Worm (Caenorhabditis elegans): ENCODE data around the gene dpy-26.

dpy-26 gene

ce11 chrIV:12404137-12404536 lies 47.0 kb downstream of the dpy-26 start, which contains the start of gene gex-3 (continued):
- TF ChIP-seq dmd-6 (GFP tag; IDR thresholded peaks at IDR 0.05): peak; percentile 30; the same call in 1 of the 2 replicates
- TF ChIP-seq F26F4.8 (GFP tag; conservative IDR thresholded peaks at IDR 0.05): no peak
- TF ChIP-seq cey-2 (tag; optimal IDR thresholded peaks at IDR 0.05; ENCODE audit: borderline replicate concordance, insufficient read depth): no peak
- TF ChIP-seq Y105C5A.15 (GFP tag; IDR thresholded peaks at IDR 0.05): no peak
- TF ChIP-seq madf-5 (GFP tag; IDR thresholded peaks at IDR 0.05): no peak
- TF ChIP-seq ceh-20 (GFP tag; IDR thresholded peaks at IDR 0.05): no peak
- TF ChIP-seq tra-1 (GFP tag; IDR thresholded peaks at IDR 0.05): no peak
- TF ChIP-seq snpc-1.2 (GFP tag; IDR thresholded peaks at IDR 0.05): peak; percentile 77
- TF ChIP-seq skn-1 (tag; optimal IDR thresholded peaks at IDR 0.05): no peak
- no peak for TF ChIP-seq sdz-12 (GFP tag; optimal IDR thresholded peaks at IDR 0.05)
- TF ChIP-seq ama-1 (optimal IDR thresholded peaks at IDR 0.05): no peak
- no peak for TF ChIP-seq php-3 (GFP tag; IDR thresholded peaks at IDR 0.05)
- TF ChIP-seq zfp-3 (GFP tag; conservative IDR thresholded peaks at IDR 0.05): no peak
- TF ChIP-seq nhr-28 (tag; optimal IDR thresholded peaks at IDR 0.05): peak; percentile 43
- no peak for TF ChIP-seq nhr-237 (tag; optimal IDR thresholded peaks at IDR 0.05)
- no peak for TF ChIP-seq mdl-1 (tag; optimal IDR thresholded peaks at IDR 0.05)
- no peak for TF ChIP-seq unc-39 (tag; optimal IDR thresholded peaks at IDR 0.05)
- TF ChIP-seq lin-13 (GFP tag; optimal IDR thresholded peaks at IDR 0.05): peak; percentile 87
- peak; percentile 25 for TF ChIP-seq nhr-25 (tag; optimal IDR thresholded peaks at IDR 0.05; ENCODE audit: borderline replicate concordance, insufficient read depth)
- 0 out of 2 replicates have a peak, but pooled peaks have one; percentile 32 for TF ChIP-seq daf-19 (GFP tag; conservative IDR thresholded peaks at IDR 0.05)
- no peak for TF ChIP-seq F10B5.3 (tag; optimal IDR thresholded peaks at IDR 0.05)
- peak; percentile 56 for TF ChIP-seq T26A8.4 (GFP tag; IDR thresholded peaks at IDR 0.05)
- TF ChIP-seq unc-62 (GFP tag; optimal IDR thresholded peaks at IDR 0.05 in 1 of 2): peak in 1 of 2 experiments; percentile 78
- no peak for TF ChIP-seq unc-62 (tag; optimal IDR thresholded peaks at IDR 0.05)
- TF ChIP-seq snpc-4 (tag; optimal IDR thresholded peaks at IDR 0.05): no peak
- no peak for TF ChIP-seq zag-1 (tag; optimal IDR thresholded peaks at IDR 0.05)
- no peak for TF ChIP-seq ceh-44 (GFP tag; IDR thresholded peaks at IDR 0.05)
- no peak for TF ChIP-seq dmd-9 (GFP tag; IDR thresholded peaks at IDR 0.05)
- no peak for TF ChIP-seq nhr-111 (GFP tag; optimal IDR thresholded peaks at IDR 0.05)
- TF ChIP-seq madf-9 (GFP tag; conservative IDR thresholded peaks at IDR 0.05): no peak
- TF ChIP-seq aly-2 (tag; optimal IDR thresholded peaks at IDR 0.05): no peak
- TF ChIP-seq F37D6.2 (tag; optimal IDR thresholded peaks at IDR 0.05): no peak
- TF ChIP-seq aha-1 (tag): peak; percentile 98
- no peak for TF ChIP-seq daf-16 (GFP tag; optimal IDR thresholded peaks at IDR 0.05)
- TF ChIP-seq daf-16 (tag; optimal IDR thresholded peaks at IDR 0.05): peak; percentile 51
- no peak for TF ChIP-seq F44E2.7 (GFP tag; IDR thresholded peaks at IDR 0.05)
- no peak for TF ChIP-seq nhr-42 (GFP tag; IDR thresholded peaks at IDR 0.05)
- no peak for TF ChIP-seq Y5F2A.4 (GFP tag; optimal IDR thresholded peaks at IDR 0.05)
- TF ChIP-seq Y75B8A.6 (GFP tag; IDR thresholded peaks at IDR 0.05): no peak
- no peak for TF ChIP-seq daf-8 (GFP tag; IDR thresholded peaks at IDR 0.05)
- TF ChIP-seq lin-38 (GFP tag; IDR thresholded peaks at IDR 0.05): peak; percentile 97
- TF ChIP-seq lir-3 (tag; optimal IDR thresholded peaks at IDR 0.05): no peak
- peak; percentile 61 to 95 for TF ChIP-seq lsy-2 (tag; optimal IDR thresholded peaks at IDR 0.05)
- TF ChIP-seq D1046.2 (GFP tag; IDR thresholded peaks at IDR 0.05): no peak
- TF ChIP-seq ZK546.5 (tag; optimal IDR thresholded peaks at IDR 0.05): peak in 1 of 2 experiments; percentile 55
- no peak for TF ChIP-seq nhr-10 (tag; optimal IDR thresholded peaks at IDR 0.05)
- no peak for TF ChIP-seq ceh-28 (tag; optimal IDR thresholded peaks at IDR 0.05)
- peak; percentile 82 for TF ChIP-seq hlh-30 (tag; optimal IDR thresholded peaks at IDR 0.05; ENCODE audit: insufficient read depth)
- TF ChIP-seq pqm-1 (tag; optimal IDR thresholded peaks at IDR 0.05): no peak
- TF ChIP-seq daf-12 (tag; optimal IDR thresholded peaks at IDR 0.05): no peak
- peak; percentile 71 for TF ChIP-seq unc-130 (GFP tag; optimal IDR thresholded peaks at IDR 0.05)
- peak; percentile 59 for TF ChIP-seq nhr-77 (tag; optimal IDR thresholded peaks at IDR 0.05)
- TF ChIP-seq dpl-1 (GFP tag; optimal IDR thresholded peaks at IDR 0.05): peak; percentile 91

Data from whole organism, L4 larva.